Worm (Caenorhabditis elegans): ENCODE data around the gene K02E11.4.

The K02E11.4 gene

DNA sequence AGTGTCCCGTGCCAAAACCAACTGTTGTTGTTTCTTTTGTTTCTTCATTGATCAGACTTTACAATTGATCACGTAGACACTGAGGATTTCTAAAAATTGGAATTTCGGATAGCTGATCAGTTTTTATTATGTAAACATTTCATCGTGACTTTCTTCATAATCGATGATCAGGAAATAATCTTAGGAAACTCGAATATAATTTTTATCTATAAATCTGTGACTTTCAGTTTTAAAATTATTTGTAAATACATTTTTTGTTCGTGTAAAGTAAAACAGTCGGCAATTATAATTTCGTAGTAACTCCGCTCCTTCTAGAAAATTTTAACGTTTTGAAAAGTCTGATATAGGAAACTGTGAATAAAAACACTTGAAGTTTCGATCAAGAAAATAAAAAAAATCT, 22.8 kb upstream of the K02E11.4 start, which contains the start of gene F40G12.5:
Gene F40G12.5, minus strand, starts transcription at position 101 of the 400 bp plus-strand sequence.
- TF ChIP-seq unc-55 (GFP tag; optimal IDR thresholded peaks at IDR 0.05) (no peak), nhr-129 (tag; optimal IDR thresholded peaks at IDR 0.05) (no peak), R02D3.7 (tag; optimal IDR thresholded peaks at IDR 0.05) (no peak), ztf-4 (tag; optimal IDR thresholded peaks at IDR 0.05) (no peak), blmp-1 (tag; optimal IDR thresholded peaks at IDR 0.05; ENCODE audit: insufficient read depth) (no peak)

DNA sequence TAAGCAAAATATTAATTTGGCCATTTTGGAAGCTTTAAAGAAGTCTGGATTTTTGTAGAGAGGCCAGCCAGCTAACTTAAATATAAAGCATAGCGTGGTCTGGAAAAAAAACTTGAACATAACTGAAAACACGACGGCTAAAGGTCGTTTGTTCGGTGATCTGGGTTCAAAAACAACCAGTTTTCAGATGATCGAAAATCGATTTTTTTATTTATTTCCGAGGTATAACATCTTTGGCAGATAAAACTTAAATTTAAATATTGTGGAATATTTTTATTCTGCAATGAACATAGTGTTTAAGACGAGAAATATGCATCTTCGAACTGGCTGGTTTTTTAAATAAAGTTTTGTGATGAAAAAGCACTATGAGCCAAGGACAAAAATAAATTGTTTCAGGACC, 20.7 kb upstream of the K02E11.4 start, which contains the start of gene F40G12.4:
Gene F40G12.4, minus strand, starts transcription at position 101 of the 400 bp plus-strand sequence.
- TF ChIP-seq nhr-21 (tag; optimal IDR thresholded peaks at IDR 0.05) (no peak), R02D3.7 (tag; optimal IDR thresholded peaks at IDR 0.05) (no peak), lin-39 (tag; optimal IDR thresholded peaks at IDR 0.05) (no peak), lin-13 (GFP tag; optimal IDR thresholded peaks at IDR 0.05) (no peak), fos-1 (tag; optimal IDR thresholded peaks at IDR 0.05) (no peak)

DNA sequence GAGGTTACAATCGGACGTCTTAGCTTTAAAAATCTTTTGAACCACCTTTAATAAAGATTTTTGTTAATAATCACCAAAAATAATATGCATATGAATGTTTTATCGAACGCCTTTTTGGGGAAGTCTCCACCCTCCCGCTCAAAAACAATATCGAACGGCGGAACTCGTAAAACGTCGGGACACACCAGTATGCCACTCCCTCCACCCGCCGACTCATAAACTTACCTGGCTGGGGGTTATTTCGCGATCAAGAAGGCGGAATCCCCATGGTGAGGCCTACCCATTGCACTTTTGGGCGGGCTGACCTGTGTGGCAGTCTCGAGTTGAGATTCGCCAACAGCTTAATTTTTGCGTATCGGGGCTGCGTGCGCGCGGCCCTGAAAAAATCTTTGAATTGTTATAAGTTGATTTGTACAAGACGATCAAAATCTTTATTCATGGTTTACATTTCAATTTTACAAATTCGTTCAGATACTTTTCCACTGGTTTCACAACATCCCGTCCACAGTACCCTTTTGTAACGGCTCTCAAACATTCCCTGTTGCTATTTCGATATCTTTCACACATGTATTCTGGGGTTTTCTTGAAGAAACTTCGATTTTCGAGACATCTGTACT, 19.5 kb upstream of the K02E11.4 start:
- no peak for TF ChIP-seq ceh-82 (tag; optimal IDR thresholded peaks at IDR 0.05)
- TF ChIP-seq nhr-11 (tag; optimal IDR thresholded peaks at IDR 0.05): no peak
- TF ChIP-seq sem-4 (tag; optimal IDR thresholded peaks at IDR 0.05): no peak
- TF ChIP-seq sma-3 (GFP tag; optimal IDR thresholded peaks at IDR 0.05): no peak
- no peak for TF ChIP-seq gmeb-1 (tag; optimal IDR thresholded peaks at IDR 0.05)
- no peak for TF ChIP-seq R02D3.7 (tag; optimal IDR thresholded peaks at IDR 0.05)
- TF ChIP-seq snpc-4 (tag; optimal IDR thresholded peaks at IDR 0.05): peak; percentile 22
- no peak for TF ChIP-seq lsy-2 (tag; optimal IDR thresholded peaks at IDR 0.05)

DNA sequence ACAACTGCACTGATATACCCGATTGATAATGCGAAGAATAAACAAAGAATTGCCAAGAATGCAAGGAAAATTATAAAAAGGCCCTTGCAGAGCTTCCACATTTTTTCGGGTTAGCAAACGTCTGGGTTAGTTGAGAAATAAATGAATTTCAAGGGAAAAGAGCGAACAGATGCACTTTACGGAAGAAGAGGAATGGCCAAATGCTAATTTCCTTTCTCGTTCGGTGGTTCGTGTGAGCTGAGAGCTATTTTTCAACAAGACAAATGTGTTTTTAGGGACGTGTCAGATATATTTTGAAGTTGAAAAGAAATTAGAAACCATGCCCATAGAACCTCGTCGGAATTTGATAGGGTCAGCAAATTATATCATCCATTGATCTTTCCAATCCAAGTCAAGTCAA, 12.9 kb upstream of the K02E11.4 start, which contains the start of gene F40G12.2:
Gene F40G12.2, minus strand, starts transcription at position 101 of the 400 bp plus-strand sequence.
- TF ChIP-seq gmeb-1 (tag; optimal IDR thresholded peaks at IDR 0.05) (no peak), alr-1 (tag; optimal IDR thresholded peaks at IDR 0.05) (no peak), F13H6.1 (tag; optimal IDR thresholded peaks at IDR 0.05) (no peak), snpc-4 (tag; optimal IDR thresholded peaks at IDR 0.05) (no peak), mab-5 (tag; optimal IDR thresholded peaks at IDR 0.05) (no peak), dmd-4 (tag; optimal IDR thresholded peaks at IDR 0.05) (no peak), zag-1 (tag; optimal IDR thresholded peaks at IDR 0.05) (no peak)

ce11 chrV:14256813-14257212, 8.9 kb upstream of the K02E11.4 start, which contains the start of gene sre-8:
sre-8 (plus strand) TSS chrV:14257113.
- no peak for TF ChIP-seq skn-1 (tag; optimal IDR thresholded peaks at IDR 0.05)
- TF ChIP-seq ZK546.5 (tag; optimal IDR thresholded peaks at IDR 0.05): no peak
- TF ChIP-seq mbf-1 (tag; optimal IDR thresholded peaks at IDR 0.05): no peak
- no peak for TF ChIP-seq nhr-129 (tag; optimal IDR thresholded peaks at IDR 0.05)
- no peak for TF ChIP-seq lsy-2 (tag; optimal IDR thresholded peaks at IDR 0.05)
- no peak for TF ChIP-seq egl-27 (tag; optimal IDR thresholded peaks at IDR 0.05)
- no peak for TF ChIP-seq sma-9 (GFP tag; optimal IDR thresholded peaks at IDR 0.05)
- TF ChIP-seq sma-9 (tag; optimal IDR thresholded peaks at IDR 0.05): no peak
- TF ChIP-seq nhr-77 (tag; optimal IDR thresholded peaks at IDR 0.05): no peak
- no peak for TF ChIP-seq elt-3 (tag; optimal IDR thresholded peaks at IDR 0.05)
- TF ChIP-seq ama-1 (optimal IDR thresholded peaks at IDR 0.05): no peak
- no peak for TF ChIP-seq ztf-11 (tag; optimal IDR thresholded peaks at IDR 0.05)

- TF ChIP-seq mbf-1 (tag; optimal IDR thresholded peaks at IDR 0.05) (no peak), unc-55 (GFP tag; optimal IDR thresholded peaks at IDR 0.05) (no peak), ceh-16 (tag; optimal IDR thresholded peaks at IDR 0.05) (no peak), nhr-23 (tag; optimal IDR thresholded peaks at IDR 0.05) (no peak), nhr-237 (tag; optimal IDR thresholded peaks at IDR 0.05) (no peak), R02D3.7 (tag; optimal IDR thresholded peaks at IDR 0.05) (no peak), gmeb-1 (tag; optimal IDR thresholded peaks at IDR 0.05) (no peak), nhr-10 (tag; optimal IDR thresholded peaks at IDR 0.05) (no peak), dmd-4 (tag; optimal IDR thresholded peaks at IDR 0.05) (no peak), nhr-129 (tag; optimal IDR thresholded peaks at IDR 0.05) (no peak), ztf-11 (tag; optimal IDR thresholded peaks at IDR 0.05) (no peak)
These were observed 6.3 kb upstream of the K02E11.4 start, which contains the start of gene K02E11.7 for ce11 chrV:14254221-14254620. K02E11.7 (minus strand) TSS chrV:14254321.
